Worm (Caenorhabditis elegans) whole organism, L1 larva: ENCODE data around the gene R10H1.1.

Source experiments
- alr-1 ChIP-seq: fragments of 200-800 bp; sonication (Bioruptor generic); optimal IDR thresholded peaks from 2 replicates; lab custom pipeline; 2018; ENCODE audit warnings: borderline replicate concordance, mild to moderate bottlenecking, missing genetic modification characterization, missing compliant biosample characterization
- blmp-1 ChIP-seq: fragments of 150-350 bp; optimal IDR thresholded peaks from 2 replicates; lab custom pipeline; 2014; ENCODE audit warnings: missing biosample characterization, missing genetic modification characterization
- ceh-82 ChIP-seq, 3 experiments: fragments of 150-350 bp in 1 of 3; sonication (generic microtip) in 2 of 3; optimal IDR thresholded peaks; 2 replicates each; lab custom pipeline; 2014 to 2017; ENCODE audit warnings: missing biosample characterization in 3 of 3, missing genetic modification characterization in 3 of 3
- dpl-1 ChIP-seq, 3 experiments: fragments of 150-350 bp in 2 of 3; sonication (generic microtip) in 1 of 3; optimal IDR thresholded peaks; 2 replicates each; lab custom pipeline; 2014 to 2017; ENCODE audit warnings: missing biosample characterization in 3 of 3, missing genetic modification characterization in 3 of 3, missing genetic modification reagents in 3 of 3
- efl-1 ChIP-seq, 4 experiments: fragments of 150-350 bp; optimal IDR thresholded peaks in 3 of 4; peaks in 1 of 4; 1 replicate in 1 of 4; 2 replicates in 3 of 4; lab custom pipeline; 2014; ENCODE audit warnings: missing biosample characterization in 2 of 4, missing genetic modification characterization in 2 of 4, missing genetic modification reagents in 2 of 4
- elt-2 ChIP-seq: sonication (generic microtip); optimal IDR thresholded peaks from 2 replicates; lab custom pipeline; 2016; ENCODE audit warnings: missing genetic modification characterization, mild to moderate bottlenecking, inconsistent platforms, missing compliant biosample characterization, missing genetic modification reagents
- ets-5 ChIP-seq: fragments of 200-800 bp; sonication (Bioruptor generic); IDR thresholded peaks from 2 replicates; pipeline ENCODE4 v1.3.6; 2022; ENCODE audit warnings: missing genetic modification characterization, missing compliant biosample characterization
- fos-1 ChIP-seq: fragments of 150-350 bp; optimal IDR thresholded peaks from 2 replicates; lab custom pipeline; 2014; ENCODE audit warnings: missing biosample characterization, missing genetic modification characterization
- lin-39 ChIP-seq: fragments of 150-350 bp; optimal IDR thresholded peaks from 2 replicates; lab custom pipeline; 2014; ENCODE audit warnings: missing biosample characterization, missing genetic modification reagents, missing genetic modification characterization
- mdl-1 ChIP-seq, 2 experiments: fragments of 150-350 bp; optimal IDR thresholded peaks; 2 replicates each; lab custom pipeline; 2014 to 2017; ENCODE audit warnings: missing biosample characterization in 2 of 2, missing genetic modification characterization in 2 of 2, inconsistent platforms in 1 of 2
- nhr-11 ChIP-seq: fragments of 150-350 bp; optimal IDR thresholded peaks from 2 replicates; lab custom pipeline; 2014; ENCODE audit warnings: missing biosample characterization, missing genetic modification characterization
- nhr-76 ChIP-seq: sonication (generic microtip); optimal IDR thresholded peaks from 2 replicates; lab custom pipeline; 2017; ENCODE audit warnings: missing biosample characterization, missing genetic modification characterization
- skn-1 ChIP-seq: fragments of 150-350 bp; optimal IDR thresholded peaks from 2 replicates; lab custom pipeline; 2014; ENCODE audit warnings: missing biosample characterization, missing genetic modification characterization
- unc-86 ChIP-seq: sonication (generic microtip); optimal IDR thresholded peaks from 2 replicates; lab custom pipeline; 2016; ENCODE audit warnings: missing genetic modification characterization, missing compliant biosample characterization

DNA sequence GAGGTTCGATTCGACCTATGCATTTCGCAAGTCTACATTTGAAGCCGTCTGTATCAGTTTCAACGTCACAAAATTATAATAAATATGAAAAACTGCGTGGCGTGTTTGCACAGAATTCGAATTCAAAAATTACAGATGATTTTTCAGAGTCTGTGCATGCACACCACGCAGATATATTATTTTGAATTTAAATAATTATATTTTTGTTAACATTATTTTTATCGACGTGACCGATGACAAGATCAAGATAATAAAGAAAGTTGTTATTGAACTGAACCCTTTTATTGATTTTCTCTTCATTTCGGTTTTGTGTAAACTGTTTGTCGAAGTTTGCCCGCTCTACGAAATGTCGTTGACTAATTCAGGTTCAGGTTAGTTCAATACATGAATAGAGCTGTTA is 10.8 kb downstream of the R10H1.1 start, which contains the start of gene C28F5.1:
- TF ChIP-seq elt-2 (tag; lab: Kevin White, UChicago) = no peak
- no peak for TF ChIP-seq ceh-82 (tag; optimal IDR thresholded peaks at IDR 0.05; lab: Kevin White, UChicago)
- no peak for TF ChIP-seq efl-1 (optimal IDR thresholded peaks at IDR 0.05; lab: Kevin White, UChicago)
- TF ChIP-seq efl-1 (GFP tag; optimal IDR thresholded peaks at IDR 0.05 in 1 of 2; lab: Kevin White, UChicago) = no peak
- no peak for TF ChIP-seq nhr-11 (tag; lab: Kevin White, UChicago)
- no peak for TF ChIP-seq dpl-1 (GFP tag; optimal IDR thresholded peaks at IDR 0.05; lab: Kevin White, UChicago)
- TF ChIP-seq ets-5 = no peak
- TF ChIP-seq unc-86 (tag; lab: Kevin White, UChicago) = no peak
- TF ChIP-seq alr-1 (tag; lab: Kevin White, UChicago) = no peak
- no peak for TF ChIP-seq nhr-76 (tag; lab: Kevin White, UChicago)
- TF ChIP-seq lin-39 = no peak
- TF ChIP-seq blmp-1 (tag; lab: Kevin White, UChicago) = no peak
- no peak for TF ChIP-seq skn-1 (tag; lab: Kevin White, UChicago)
- no peak for TF ChIP-seq mdl-1 (tag; optimal IDR thresholded peaks at IDR 0.05; lab: Kevin White, UChicago)
- no peak for TF ChIP-seq fos-1 (tag; lab: Kevin White, UChicago)
